Worm (Caenorhabditis elegans) whole organism, L2 larva: ENCODE measurements around the gene F46G11.4.

Experiments used
- aly-2 ChIP-seq: fragments of 150-350 bp; optimal IDR thresholded peaks from 2 replicates; lab custom pipeline; 2014; ENCODE audit warnings: missing biosample characterization, missing genetic modification characterization
- blmp-1 ChIP-seq: sonication (generic microtip); optimal IDR thresholded peaks from 2 replicates; lab custom pipeline; 2017; ENCODE audit warnings: missing genetic modification characterization, mild to moderate bottlenecking, missing compliant biosample characterization, antibody characterized with exemption, moderate library complexity; ENCODE audit not compliant: insufficient read depth
- ceh-82 ChIP-seq: fragments of 150-350 bp; optimal IDR thresholded peaks from 2 replicates; lab custom pipeline; 2014; ENCODE audit warnings: missing biosample characterization, missing genetic modification characterization
- dmd-4 ChIP-seq: sonication (generic microtip); optimal IDR thresholded peaks from 2 replicates; lab custom pipeline; 2017; ENCODE audit warnings: missing biosample characterization, missing genetic modification characterization
- fos-1 ChIP-seq: fragments of 150-350 bp; optimal IDR thresholded peaks from 2 replicates; lab custom pipeline; 2014; ENCODE audit warnings: missing biosample characterization, missing genetic modification characterization
- lin-39 ChIP-seq: fragments of 150-350 bp; optimal IDR thresholded peaks from 2 replicates; lab custom pipeline; 2014; ENCODE audit warnings: missing biosample characterization, missing genetic modification reagents, missing genetic modification characterization
- nhr-11 ChIP-seq: fragments of 150-350 bp; optimal IDR thresholded peaks from 2 replicates; lab custom pipeline; 2014; ENCODE audit warnings: missing biosample characterization, missing genetic modification characterization
- unc-62 ChIP-seq: fragments of 150-350 bp; optimal IDR thresholded peaks from 2 replicates; lab custom pipeline; 2014; ENCODE audit warnings: missing biosample characterization, missing genetic modification reagents, missing genetic modification characterization

DNA sequence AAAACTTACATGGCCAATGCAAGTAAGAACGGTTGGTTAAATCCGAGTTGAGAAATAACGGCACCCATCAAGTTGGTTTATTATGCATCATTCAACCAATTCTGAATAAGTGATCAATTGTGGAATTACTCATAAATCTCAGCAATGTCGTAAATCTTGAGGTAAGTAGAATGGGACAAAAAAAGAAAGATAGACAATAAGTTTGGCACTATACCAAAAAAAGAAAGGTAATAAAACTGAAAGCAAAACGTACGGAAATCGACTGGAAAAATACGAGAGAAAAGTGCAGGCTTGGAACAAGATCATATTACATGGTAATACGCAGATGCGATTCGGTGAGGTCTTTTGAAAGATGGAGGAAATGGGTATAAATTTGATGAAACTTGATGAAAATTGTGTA, at the start of gene F46G11.4:
- TF ChIP-seq aly-2 (tag; lab: Kevin White, UChicago) (no peak), fos-1 (no peak), ceh-82 (tag; lab: Kevin White, UChicago) (no peak), dmd-4 (no peak), nhr-11 (tag; lab: Kevin White, UChicago) (no peak), blmp-1 (tag; lab: Kevin White, UChicago) (no peak), lin-39 (tag; lab: Kevin White, UChicago) (no peak), unc-62 (GFP tag; lab: Kevin White, UChicago) (no peak)
